Worm (Caenorhabditis elegans): ENCODE data around the gene str-66.
"Not testable (repeated sequence)": the region's sequence is repeated elsewhere in the genome, so short reads cannot be mapped to it uniquely, and the experiment has no call there.

The str-66 gene

DNA sequence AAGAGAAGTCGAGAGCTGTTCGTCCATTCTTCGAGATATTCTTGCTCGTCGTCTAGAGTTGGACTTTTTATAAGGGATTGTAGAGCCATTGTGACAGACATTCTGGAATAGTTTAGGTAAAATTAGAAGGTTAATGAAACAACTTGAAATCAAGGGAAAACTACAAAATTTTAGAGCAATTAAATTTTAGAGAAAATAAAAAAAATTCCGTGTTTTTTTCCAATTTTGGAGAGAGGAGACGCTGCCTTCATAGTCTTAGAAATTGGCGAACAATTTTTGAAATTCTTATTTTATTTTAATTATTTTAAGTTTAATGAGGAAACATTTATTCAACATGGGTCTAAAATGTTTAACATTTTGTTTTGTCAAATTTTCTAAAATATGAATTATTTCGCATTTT is 32.5 kb downstream of the str-66 start, which contains the start of gene C50H11.13:
TSS of gene C50H11.13 (minus strand) at position 101 of the 400 bp plus-strand sequence.
- TF ChIP-seq W03F9.2 (tag; optimal IDR thresholded peaks at IDR 0.05) (no peak), him-1 (tag; optimal IDR thresholded peaks at IDR 0.05) (no peak), dao-5 (tag; optimal IDR thresholded peaks at IDR 0.05) (no peak)

ce11 chrV:3069101-3069500 is 34.9 kb downstream of the str-66 start, which contains the start of gene str-40:
str-40 (minus strand) TSS chrV:3069201.
- no peak for TF ChIP-seq W03F9.2 (tag; optimal IDR thresholded peaks at IDR 0.05)
- no peak for TF ChIP-seq dao-5 (tag; optimal IDR thresholded peaks at IDR 0.05)
- no peak for TF ChIP-seq him-1 (tag; optimal IDR thresholded peaks at IDR 0.05)

ce11 chrV:3065928-3066327 is 38.1 kb downstream of the str-66 start, which contains the start of gene srh-185:
srh-185 (plus strand) TSS chrV:3066228.
- TF ChIP-seq dao-5 (tag; optimal IDR thresholded peaks at IDR 0.05) (no peak), W03F9.2 (tag; optimal IDR thresholded peaks at IDR 0.05) (no peak), him-1 (tag; optimal IDR thresholded peaks at IDR 0.05) (no peak)

DNA sequence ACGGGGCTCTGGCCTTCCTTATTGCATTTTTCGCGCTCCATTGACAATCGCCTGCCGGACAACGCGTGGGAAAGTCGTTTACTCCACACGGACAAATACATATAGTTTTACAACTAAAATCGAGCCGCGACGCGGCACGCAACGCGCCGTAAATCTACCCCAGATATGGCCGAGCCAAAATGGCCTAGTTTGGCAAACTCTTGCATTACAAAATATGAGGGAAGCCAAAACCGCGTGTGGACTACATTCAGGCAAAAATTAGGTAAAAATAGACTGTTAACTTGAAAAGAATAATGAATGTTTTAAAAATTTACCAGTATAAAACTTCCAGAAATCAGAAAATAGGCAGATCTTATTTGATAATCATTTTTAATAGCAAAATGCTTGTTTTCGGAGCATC is 39.6 kb downstream of the str-66 start, which contains the start of gene srt-16:
TSS of gene srt-16 (minus strand) at position 101 of the 400 bp plus-strand sequence.
- TF ChIP-seq W03F9.2, him-1, dao-5 (tag; optimal IDR thresholded peaks at IDR 0.05): not testable (repeated sequence)

- no peak for TF ChIP-seq dao-5 (tag; optimal IDR thresholded peaks at IDR 0.05)
- TF ChIP-seq W03F9.2 (tag; optimal IDR thresholded peaks at IDR 0.05): no peak
- no peak for TF ChIP-seq him-1 (tag; optimal IDR thresholded peaks at IDR 0.05)
Observed at ce11 chrV:3062078-3062477, 42.0 kb downstream of the str-66 start, which contains the start of gene srt-15. srt-15 (minus strand) TSS chrV:3062178.

DNA sequence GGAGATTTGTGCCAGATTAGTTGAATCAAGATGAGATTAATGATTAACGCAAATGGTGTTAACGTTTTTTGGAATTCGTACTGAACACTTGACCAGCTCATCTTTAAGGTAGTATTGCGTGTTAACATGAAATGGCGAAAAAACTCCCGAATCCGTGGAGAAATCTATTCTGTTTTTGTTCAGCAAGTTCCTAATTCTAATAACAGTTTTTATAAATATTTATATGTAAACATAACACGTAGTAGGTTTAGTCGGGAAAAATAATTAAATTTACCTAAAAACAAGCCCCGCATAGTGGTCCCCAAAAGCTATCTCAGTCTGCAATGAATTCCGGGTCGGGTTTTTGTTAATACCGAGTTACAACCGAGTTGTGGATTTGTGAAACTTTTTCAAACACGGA is 45.0 kb downstream of the str-66 start, which contains the start of gene str-244:
TSS of gene str-244 (minus strand) at position 101 of the 400 bp plus-strand sequence.
- TF ChIP-seq him-1 (tag; optimal IDR thresholded peaks at IDR 0.05) (no peak), dao-5 (tag; optimal IDR thresholded peaks at IDR 0.05) (no peak), W03F9.2 (tag; optimal IDR thresholded peaks at IDR 0.05) (no peak)

- no peak for TF ChIP-seq dao-5 (tag; optimal IDR thresholded peaks at IDR 0.05)
- TF ChIP-seq him-1 (tag; optimal IDR thresholded peaks at IDR 0.05): no peak
- TF ChIP-seq W03F9.2 (tag; optimal IDR thresholded peaks at IDR 0.05): no peak
Observed at ce11 chrV:3054254-3054653, 49.8 kb downstream of the str-66 start, which contains the start of gene C50H11.8. C50H11.8 (plus strand) TSS chrV:3054554.

Measured in whole organism, L4/young adult.